Worm (Caenorhabditis elegans): ENCODE measurements around the gene myrf-2.

DNA sequence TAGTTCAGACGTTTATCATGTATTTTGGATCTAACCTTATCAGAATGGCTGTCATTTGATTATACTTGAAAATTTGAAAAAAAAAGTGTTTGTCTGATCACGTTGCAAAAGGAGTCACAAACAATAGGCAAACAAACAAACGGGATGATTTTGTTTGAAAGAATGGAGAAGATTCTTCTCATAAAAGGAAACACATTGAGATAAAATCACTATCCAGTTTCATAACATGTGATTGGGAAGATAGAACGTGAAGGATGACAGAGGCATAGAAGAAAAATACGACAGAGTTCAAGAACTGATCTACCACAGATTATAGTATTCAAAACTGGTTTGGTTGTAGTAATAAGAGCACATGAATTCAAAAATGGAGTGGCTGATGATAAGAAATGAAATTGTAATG, 24.6 kb upstream of the myrf-2 start, which contains the start of gene F44A6.5:
- TF ChIP-seq him-1 (tag; optimal IDR thresholded peaks at IDR 0.05) = no peak
- TF ChIP-seq W03F9.2 (tag; optimal IDR thresholded peaks at IDR 0.05) = no peak
